Worm (Caenorhabditis elegans) whole organism, young adult: ENCODE results near the gene ldb-1.
A peak's percentile ranks its signal among the peaks of the same experiment; 100 is the strongest.

Experiments used
- B0261.1 ChIP-seq: sonication (generic microtip); optimal IDR thresholded peaks from 2 replicates; lab custom pipeline; 2016; ENCODE audit warnings: mild to moderate bottlenecking, missing genetic modification characterization, moderate library complexity, missing compliant biosample characterization
- C06A6.2 ChIP-seq: fragments of 200-800 bp; sonication (Bioruptor generic); conservative IDR thresholded peaks from 2 replicates; pipeline ENCODE4 v1.3.6; 2022; ENCODE audit warnings: missing genetic modification characterization, missing compliant biosample characterization
- D2030.7 ChIP-seq: fragments of 200-800 bp; sonication (Bioruptor generic); IDR thresholded peaks from 2 replicates; pipeline ENCODE4 v1.3.6; 2022; ENCODE audit warnings: missing genetic modification reagents, missing genetic modification characterization, missing compliant biosample characterization
- F10E7.11 ChIP-seq: sonication (generic microtip); optimal IDR thresholded peaks from 2 replicates; lab custom pipeline; 2017; ENCODE audit warnings: mild to moderate bottlenecking, missing genetic modification characterization, moderate library complexity, missing compliant biosample characterization
- F52B5.7 ChIP-seq: sonication (generic microtip); optimal IDR thresholded peaks from 2 replicates; lab custom pipeline; 2016; ENCODE audit warnings: mild to moderate bottlenecking, missing genetic modification characterization, missing compliant biosample characterization
- aptf-3 ChIP-seq: fragments of 200-800 bp; sonication (Bioruptor generic); IDR thresholded peaks from 2 replicates; pipeline ENCODE4 v1.3.6; 2022; ENCODE audit warnings: missing genetic modification characterization, missing compliant biosample characterization
- attf-6 ChIP-seq: fragments of 200-800 bp; sonication (Bioruptor generic); IDR thresholded peaks from 2 replicates; pipeline ENCODE4 v1.3.6; 2022; ENCODE audit warnings: missing genetic modification reagents, missing genetic modification characterization, missing compliant biosample characterization
- cebp-1 ChIP-seq, 2 experiments: fragments of 200-800 bp in 1 of 2; sonication (Bioruptor generic) in 1 of 2; sonication (generic microtip) in 1 of 2; IDR thresholded peaks in 1 of 2; optimal IDR thresholded peaks in 1 of 2; 2 replicates each; pipeline versions ENCODE4 v1.3.6 to Lab custom; 2017 to 2022; ENCODE audit warnings: missing compliant biosample characterization in 2 of 2, missing genetic modification characterization in 2 of 2, mild to moderate bottlenecking in 1 of 2, missing genetic modification reagents in 1 of 2, moderate library complexity in 1 of 2
- ceh-27 ChIP-seq: fragments of 200-800 bp; sonication (Bioruptor generic); optimal IDR thresholded peaks from 2 replicates; lab custom pipeline; 2018; ENCODE audit warnings: mild to moderate bottlenecking, missing genetic modification characterization, moderate library complexity, missing compliant biosample characterization
- ceh-40 ChIP-seq: fragments of 200-800 bp; sonication (Bioruptor generic); IDR thresholded peaks from 2 replicates; pipeline ENCODE4 v1.3.6; 2022; ENCODE audit warnings: missing genetic modification characterization, missing compliant biosample characterization
- dpff-1 ChIP-seq: sonication (generic microtip); optimal IDR thresholded peaks from 2 replicates; lab custom pipeline; 2017; ENCODE audit warnings: mild to moderate bottlenecking, missing genetic modification characterization, missing compliant biosample characterization
- egl-18 ChIP-seq: fragments of 200-800 bp; sonication (Bioruptor generic); IDR thresholded peaks from 2 replicates; pipeline ENCODE4 v1.3.6; 2022; ENCODE audit warnings: missing genetic modification reagents, missing genetic modification characterization, missing compliant biosample characterization
- egl-44 ChIP-seq: fragments of 200-800 bp; sonication (Bioruptor generic); IDR thresholded peaks from 2 replicates; pipeline ENCODE4 v1.3.6; 2022; ENCODE audit warnings: missing genetic modification reagents, missing genetic modification characterization, missing compliant biosample characterization
- egrh-3 ChIP-seq: fragments of 200-800 bp; sonication (Bioruptor generic); IDR thresholded peaks from 2 replicates; pipeline ENCODE4 v1.3.6; 2022; ENCODE audit warnings: missing genetic modification reagents, missing genetic modification characterization, missing compliant biosample characterization
- ekl-4 ChIP-seq: fragments of 200-800 bp; sonication (Bioruptor generic); IDR thresholded peaks from 2 replicates; pipeline ENCODE4 v1.3.6; 2022; ENCODE audit warnings: missing genetic modification reagents, missing genetic modification characterization, missing compliant biosample characterization
- fkh-3 ChIP-seq: sonication (generic microtip); optimal IDR thresholded peaks from 2 replicates; lab custom pipeline; 2016; ENCODE audit warnings: mild to moderate bottlenecking, missing genetic modification characterization, missing compliant biosample characterization
- hmg-20 ChIP-seq: fragments of 200-800 bp; sonication (Bioruptor generic); IDR thresholded peaks from 2 replicates; pipeline ENCODE4 v1.3.6; 2022; ENCODE audit warnings: missing genetic modification reagents, missing genetic modification characterization, missing compliant biosample characterization
- lag-1 ChIP-seq: fragments of 200-800 bp; sonication (Bioruptor generic); IDR thresholded peaks from 2 replicates; pipeline ENCODE4 v1.3.6; 2022; ENCODE audit warnings: missing genetic modification reagents, missing genetic modification characterization, missing compliant biosample characterization
- lin-26 ChIP-seq: fragments of 200-800 bp; sonication (Bioruptor generic); IDR thresholded peaks from 2 replicates; pipeline ENCODE4 v1.3.6; 2022; ENCODE audit warnings: missing genetic modification reagents, missing genetic modification characterization, missing compliant biosample characterization
- lin-40 ChIP-seq: sonication (generic microtip); optimal IDR thresholded peaks from 2 replicates; lab custom pipeline; 2016; ENCODE audit warnings: missing genetic modification characterization, mild to moderate bottlenecking, missing compliant biosample characterization, missing genotype, missing genetic modification reagents
- madf-3 ChIP-seq: fragments of 200-800 bp; sonication (Bioruptor generic); IDR thresholded peaks from 2 replicates; pipeline ENCODE4 v1.3.6; 2022; ENCODE audit warnings: missing genetic modification reagents, missing genetic modification characterization, missing compliant biosample characterization
- madf-6 ChIP-seq: fragments of 200-800 bp; sonication (Bioruptor generic); IDR thresholded peaks from 2 replicates; pipeline ENCODE4 v1.3.6; 2022; ENCODE audit warnings: missing genetic modification reagents, missing genetic modification characterization, missing compliant biosample characterization
- madf-8 ChIP-seq: fragments of 200-800 bp; sonication (Bioruptor generic); conservative IDR thresholded peaks from 2 replicates; pipeline ENCODE4 v1.3.6; 2022; ENCODE audit warnings: missing genetic modification reagents, missing genetic modification characterization, missing compliant biosample characterization
- nhr-179 ChIP-seq: sonication (generic microtip); optimal IDR thresholded peaks from 2 replicates; lab custom pipeline; 2016; ENCODE audit warnings: mild to moderate bottlenecking, missing genetic modification characterization, missing compliant biosample characterization
- nhr-80 ChIP-seq: sonication (generic microtip); optimal IDR thresholded peaks from 2 replicates; lab custom pipeline; 2016; ENCODE audit warnings: missing genetic modification characterization, missing compliant biosample characterization
- rec-8 ChIP-seq, 2 experiments: sonication (generic microtip); optimal IDR thresholded peaks; 2 replicates each; lab custom pipeline; 2016; ENCODE audit warnings: mild to moderate bottlenecking in 2 of 2, missing genetic modification characterization in 2 of 2, missing genetic modification reagents in 2 of 2, missing genotype in 2 of 2, missing biosample characterization in 1 of 2, missing compliant biosample characterization in 1 of 2, moderate library complexity in 1 of 2
- rpc-1 ChIP-seq, 2 experiments: fragments of 150-350 bp in 1 of 2; sonication (generic microtip) in 1 of 2; optimal IDR thresholded peaks; 2 replicates each; lab custom pipeline; 2014 to 2018; ENCODE audit warnings: missing biosample characterization in 1 of 2, missing genetic modification characterization in 1 of 2, missing genetic modification reagents in 1 of 2, missing genotype in 1 of 2
- snpc-3.4 ChIP-seq: sonication (generic microtip); optimal IDR thresholded peaks from 2 replicates; lab custom pipeline; 2017; ENCODE audit warnings: missing genetic modification characterization, mild to moderate bottlenecking, missing compliant biosample characterization, antibody characterized with exemption, moderate library complexity, missing genotype, missing genetic modification reagents
- snpc-4 ChIP-seq, 5 experiments: fragments of 150-350 bp in 1 of 5; sonication (generic microtip) in 4 of 5; optimal IDR thresholded peaks; 2 replicates each; lab custom pipeline; 2014 to 2018; ENCODE audit warnings: missing genetic modification characterization in 5 of 5, missing biosample characterization in 3 of 5, antibody characterized with exemption in 2 of 5, mild to moderate bottlenecking in 2 of 5, missing compliant biosample characterization in 2 of 5, missing genotype in 2 of 5, moderate library complexity in 2 of 5, missing genetic modification reagents in 1 of 5
- tlf-1 ChIP-seq: fragments of 200-800 bp; sonication (Bioruptor generic); optimal IDR thresholded peaks from 2 replicates; lab custom pipeline; 2018; ENCODE audit warnings: mild to moderate bottlenecking, missing genetic modification characterization, missing compliant biosample characterization
- zfh-2 ChIP-seq: fragments of 200-800 bp; sonication (Bioruptor generic); conservative IDR thresholded peaks from 2 replicates; pipeline ENCODE4 v1.3.6; 2022; ENCODE audit warnings: missing genetic modification reagents, missing genetic modification characterization, missing compliant biosample characterization
- ztf-26 ChIP-seq: sonication (generic microtip); optimal IDR thresholded peaks from 2 replicates; lab custom pipeline; 2017; ENCODE audit warnings: missing genetic modification characterization, missing compliant biosample characterization

The ldb-1 gene

ce11 chrX:10990159-10990854 lies 38.4 kb upstream of the ldb-1 start:
- TF ChIP-seq tlf-1 (GFP tag; lab: Kevin White, UChicago) (no peak), fkh-3 (tag; lab: Kevin White, UChicago) (no peak), rpc-1 (optimal IDR thresholded peaks at IDR 0.05; lab: Kevin White, UChicago) (no peak), rpc-1 (tag; optimal IDR thresholded peaks at IDR 0.05; lab: Kevin White, UChicago) (no peak), egl-44 (no peak), nhr-80 (tag; lab: Kevin White, UChicago) (peak; percentile 47), ekl-4 (GFP tag; lab: Robert Waterston, UW) (0 out of 2 replicates have a peak, but pooled peaks have one; percentile 39)

- no peak for TF ChIP-seq C06A6.2 (GFP tag; lab: Robert Waterston, UW)
- TF ChIP-seq ztf-26: no peak
- no peak for TF ChIP-seq F10E7.11
- TF ChIP-seq aptf-3 (GFP tag; lab: Robert Waterston, UW): no peak
- no peak for TF ChIP-seq madf-3 (GFP tag; lab: Robert Waterston, UW)
- no peak for TF ChIP-seq snpc-4 (GFP tag; optimal IDR thresholded peaks at IDR 0.05; lab: Kevin White, UChicago)
- no peak for TF ChIP-seq snpc-4 (tag; optimal IDR thresholded peaks at IDR 0.05; lab: Kevin White, UChicago)
- TF ChIP-seq madf-6 (GFP tag; lab: Robert Waterston, UW): no peak
- no peak for TF ChIP-seq rec-8 (tag; optimal IDR thresholded peaks at IDR 0.05; lab: Kevin White, UChicago)
- TF ChIP-seq cebp-1 (GFP tag; IDR thresholded peaks at IDR 0.05; lab: Robert Waterston, UW): no peak
- no peak for TF ChIP-seq cebp-1 (tag; optimal IDR thresholded peaks at IDR 0.05; lab: Kevin White, UChicago)
- TF ChIP-seq ceh-40 (GFP tag; lab: Robert Waterston, UW): no peak
- no peak for TF ChIP-seq zfh-2 (GFP tag; lab: Robert Waterston, UW)
- TF ChIP-seq attf-6 (GFP tag; lab: Robert Waterston, UW): no peak
- no peak for TF ChIP-seq egrh-3 (GFP tag; lab: Robert Waterston, UW)
- no peak for TF ChIP-seq lin-40 (tag; lab: Kevin White, UChicago)
- TF ChIP-seq lag-1 (GFP tag; lab: Robert Waterston, UW): no peak
- TF ChIP-seq ceh-27 (GFP tag; lab: Kevin White, UChicago): no peak
- TF ChIP-seq hmg-20 (GFP tag; lab: Robert Waterston, UW): no peak
These were observed 37.9 kb upstream of the ldb-1 start for ce11 chrX:10990855-10991176.

- TF ChIP-seq B0261.1 (tag; lab: Kevin White, UChicago) (no peak), snpc-3.4 (tag; lab: Kevin White, UChicago) (no peak), F52B5.7 (tag; lab: Kevin White, UChicago) (no peak), nhr-179 (no peak), dpff-1 (tag; lab: Kevin White, UChicago) (no peak), nhr-80 (tag; lab: Kevin White, UChicago) (no peak), egl-18 (no peak)
These were observed 37.2 kb upstream of the ldb-1 start for ce11 chrX:10991352-10992172.

ce11 chrX:10992177-10992576 lies 36.5 kb upstream of the ldb-1 start, which contains the start of gene ver-3:
ver-3 (plus strand) TSS chrX:10992477.
- TF ChIP-seq lin-26 (GFP tag; lab: Robert Waterston, UW) (peak; percentile 10; the same call in 1 of the 2 replicates), madf-8 (GFP tag; lab: Robert Waterston, UW) (no peak), D2030.7 (GFP tag; lab: Robert Waterston, UW) (no peak)
- TF ChIP-seq, all 124 proteins: peak for 1
